Worm (Caenorhabditis elegans) whole organism, L3 larva: Measurements from ENCODE around the gene srsy-2.
A peak's percentile ranks its signal among the peaks of the same experiment; 100 is the strongest.

ENCODE experiments used
- aly-2 ChIP-seq: fragments of 150-350 bp; optimal IDR thresholded peaks from 2 replicates; lab custom pipeline; 2014; ENCODE audit warnings: missing biosample characterization, missing genetic modification characterization
- ama-1 ChIP-seq: fragments of 150-350 bp; optimal IDR thresholded peaks from 2 replicates; lab custom pipeline; 2018
- ceh-16 ChIP-seq: sonication (generic microtip); optimal IDR thresholded peaks from 2 replicates; lab custom pipeline; 2017; ENCODE audit warnings: missing biosample characterization, missing genetic modification characterization
- ceh-9 ChIP-seq: sonication (generic microtip); optimal IDR thresholded peaks from 2 replicates; lab custom pipeline; 2018; ENCODE audit warnings: missing biosample characterization, missing genetic modification characterization
- egl-5 ChIP-seq: fragments of 150-350 bp; optimal IDR thresholded peaks from 2 replicates; lab custom pipeline; 2017; ENCODE audit warnings: missing biosample characterization, missing genetic modification reagents, missing genetic modification characterization, inconsistent platforms
- elt-1 ChIP-seq: fragments of 150-350 bp; optimal IDR thresholded peaks from 2 replicates; lab custom pipeline; 2014; ENCODE audit warnings: missing biosample characterization, missing genetic modification characterization
- elt-2 ChIP-seq: sonication (generic microtip); optimal IDR thresholded peaks from 2 replicates; lab custom pipeline; 2016; ENCODE audit warnings: missing genetic modification reagents, mild to moderate bottlenecking, missing genetic modification characterization, missing compliant biosample characterization
- hmg-11 ChIP-seq: sonication (generic microtip); optimal IDR thresholded peaks from 2 replicates; lab custom pipeline; 2016; ENCODE audit warnings: missing genetic modification characterization, missing compliant biosample characterization
- lin-15B ChIP-seq: fragments of 150-350 bp; optimal IDR thresholded peaks from 2 replicates; lab custom pipeline; 2014; ENCODE audit warnings: missing biosample characterization, missing genetic modification characterization
- lin-39 ChIP-seq: fragments of 150-350 bp; optimal IDR thresholded peaks from 2 replicates; lab custom pipeline; 2018; ENCODE audit warnings: missing biosample characterization, missing genetic modification reagents, missing genetic modification characterization
- lsy-12 ChIP-seq: sonication (generic microtip); optimal IDR thresholded peaks from 2 replicates; lab custom pipeline; 2016; ENCODE audit warnings: mild to moderate bottlenecking, missing genetic modification characterization, missing compliant biosample characterization
- mml-1 ChIP-seq: fragments of 150-350 bp; sonication (generic microtip); optimal IDR thresholded peaks from 3 replicates; lab custom pipeline; 2014; ENCODE audit warnings: missing biosample characterization, missing genetic modification characterization
- nfya-1 ChIP-seq: sonication (generic microtip); optimal IDR thresholded peaks from 2 replicates; lab custom pipeline; 2017; ENCODE audit warnings: missing genetic modification characterization, mild to moderate bottlenecking, missing compliant biosample characterization, antibody characterized with exemption, moderate library complexity; ENCODE audit not compliant: insufficient read depth
- nhr-11 ChIP-seq: fragments of 150-350 bp; optimal IDR thresholded peaks from 2 replicates; lab custom pipeline; 2014; ENCODE audit warnings: missing biosample characterization, missing genetic modification characterization
- nhr-12 ChIP-seq: fragments of 150-350 bp; optimal IDR thresholded peaks from 2 replicates; lab custom pipeline; 2014; ENCODE audit warnings: missing biosample characterization, missing genetic modification characterization
- nhr-23 ChIP-seq: fragments of 150-350 bp; optimal IDR thresholded peaks from 2 replicates; lab custom pipeline; 2014; ENCODE audit warnings: missing biosample characterization, missing genetic modification reagents, missing genetic modification characterization
- nhr-237 ChIP-seq: fragments of 150-350 bp; optimal IDR thresholded peaks from 2 replicates; lab custom pipeline; 2014; ENCODE audit warnings: missing biosample characterization, missing genetic modification characterization
- nhr-25 ChIP-seq: sonication (generic microtip); optimal IDR thresholded peaks from 2 replicates; lab custom pipeline; 2017; ENCODE audit warnings: missing biosample characterization, missing genetic modification characterization
- nhr-28 ChIP-seq: fragments of 150-350 bp; optimal IDR thresholded peaks from 2 replicates; lab custom pipeline; 2014; ENCODE audit warnings: missing biosample characterization, missing genetic modification characterization
- nhr-43 ChIP-seq: sonication (generic microtip); optimal IDR thresholded peaks from 2 replicates; lab custom pipeline; 2016; ENCODE audit warnings: mild to moderate bottlenecking, missing genetic modification characterization, missing compliant biosample characterization; ENCODE audit not compliant: poor library complexity, severe bottlenecking
- nhr-67 ChIP-seq: fragments of 150-350 bp; optimal IDR thresholded peaks from 2 replicates; lab custom pipeline; 2014; ENCODE audit warnings: missing biosample characterization, missing genetic modification characterization
- nhr-76 ChIP-seq: fragments of 150-350 bp; sonication (generic microtip); optimal IDR thresholded peaks from 5 replicates; lab custom pipeline; 2014; ENCODE audit warnings: missing biosample characterization, missing genetic modification characterization
- nhr-77 ChIP-seq: fragments of 150-350 bp; optimal IDR thresholded peaks from 2 replicates; lab custom pipeline; 2014; ENCODE audit warnings: missing biosample characterization, missing genetic modification characterization
- pha-4 ChIP-seq: fragments of 150-350 bp; optimal IDR thresholded peaks from 2 replicates; lab custom pipeline; 2014; ENCODE audit warnings: missing biosample characterization, missing genetic modification reagents, missing genetic modification characterization
- pqm-1 ChIP-seq: fragments of 150-350 bp; optimal IDR thresholded peaks from 2 replicates; lab custom pipeline; 2017; ENCODE audit warnings: missing biosample characterization, missing genetic modification characterization, inconsistent platforms
- sea-2 ChIP-seq: fragments of 150-350 bp; sonication (generic microtip); optimal IDR thresholded peaks from 4 replicates; lab custom pipeline; 2014; ENCODE audit warnings: missing biosample characterization, missing genetic modification reagents, missing genetic modification characterization
- skn-1 ChIP-seq: fragments of 150-350 bp; optimal IDR thresholded peaks from 2 replicates; lab custom pipeline; 2014; ENCODE audit warnings: missing biosample characterization, missing genetic modification characterization
- tbx-2 ChIP-seq: sonication (generic microtip); optimal IDR thresholded peaks from 2 replicates; lab custom pipeline; 2016; ENCODE audit warnings: mild to moderate bottlenecking, missing genetic modification characterization, missing compliant biosample characterization
- unc-39 ChIP-seq: sonication (generic microtip); optimal IDR thresholded peaks from 4 replicates; lab custom pipeline; 2017; ENCODE audit warnings: missing biosample characterization, missing genetic modification characterization
- unc-62 ChIP-seq: fragments of 150-350 bp; sonication (generic microtip); optimal IDR thresholded peaks from 4 replicates; lab custom pipeline; 2014; ENCODE audit warnings: missing biosample characterization, missing genetic modification reagents, missing genetic modification characterization
- zag-1 ChIP-seq: fragments of 150-350 bp; optimal IDR thresholded peaks from 2 replicates; lab custom pipeline; 2014; ENCODE audit warnings: missing biosample characterization, missing genetic modification characterization
- ztf-11 ChIP-seq: fragments of 150-350 bp; optimal IDR thresholded peaks from 2 replicates; lab custom pipeline; 2014; ENCODE audit warnings: missing biosample characterization, missing genetic modification characterization
- ztf-4 ChIP-seq: fragments of 150-350 bp; optimal IDR thresholded peaks from 2 replicates; lab custom pipeline; 2014; ENCODE audit warnings: missing biosample characterization, missing genetic modification characterization

Gene srsy-2

ce11 chrII:6263685-6264084 is 36.8 kb upstream of the srsy-2 start, which contains the start of gene F13H8.3:
Gene F13H8.3, plus strand, starts transcription at chrII:6263985.
- TF ChIP-seq nfya-1 (tag; lab: Kevin White, UChicago) (no peak), nhr-28 (tag; lab: Kevin White, UChicago) (no peak), skn-1 (tag; lab: Kevin White, UChicago) (no peak), pha-4 (tag; lab: Kevin White, UChicago) (no peak), nhr-237 (tag; lab: Kevin White, UChicago) (no peak), egl-5 (tag; lab: Kevin White, UChicago) (no peak)

ce11 chrII:6262222-6262621 is 35.3 kb upstream of the srsy-2 start, which contains the start of gene F13H8.12:
Gene F13H8.12, plus strand, starts transcription at chrII:6262522.
- no peak for TF ChIP-seq ceh-9 (tag; lab: Kevin White, UChicago)
- TF ChIP-seq aly-2 (tag; lab: Kevin White, UChicago) = no peak
- TF ChIP-seq mml-1 (tag; lab: Kevin White, UChicago) = no peak
- no peak for TF ChIP-seq ztf-4 (tag; lab: Kevin White, UChicago)
- TF ChIP-seq nhr-23 = no peak
- no peak for TF ChIP-seq nhr-11 (tag; lab: Kevin White, UChicago)
- no peak for TF ChIP-seq ceh-16 (tag; lab: Kevin White, UChicago)
- TF ChIP-seq lsy-12 (tag; lab: Kevin White, UChicago) = no peak
- no peak for TF ChIP-seq sea-2
- no peak for TF ChIP-seq nhr-77 (tag; lab: Kevin White, UChicago)
- TF ChIP-seq elt-1 (tag; lab: Kevin White, UChicago) = no peak
- no peak for TF ChIP-seq nfya-1 (tag; lab: Kevin White, UChicago)
- TF ChIP-seq zag-1 = no peak

ce11 chrII:6260684-6261083 is 33.8 kb upstream of the srsy-2 start, which contains the start of gene nmgp-1:
Gene nmgp-1, plus strand, starts transcription at chrII:6260857.
- TF ChIP-seq pha-4 (tag; lab: Kevin White, UChicago) (peak; percentile 54), tbx-2 (tag; lab: Kevin White, UChicago) (no peak), nhr-28 (tag; lab: Kevin White, UChicago) (no peak), ceh-16 (tag; lab: Kevin White, UChicago) (no peak), unc-62 (GFP tag; lab: Kevin White, UChicago) (no peak)

ce11 chrII:6259867-6260266 is 33.0 kb upstream of the srsy-2 start, which contains the start of gene F13H8.11:
Gene F13H8.11, minus strand, starts transcription at chrII:6260021.
- TF ChIP-seq aly-2 (tag; lab: Kevin White, UChicago) (no peak), pha-4 (tag; lab: Kevin White, UChicago) (peak; percentile 28), pqm-1 (tag; lab: Kevin White, UChicago) (peak; percentile 36), elt-2 (tag; lab: Kevin White, UChicago) (peak; percentile 57)

- TF ChIP-seq lin-39 (tag; lab: Kevin White, UChicago) = no peak
- no peak for TF ChIP-seq ama-1 (lab: Kevin White, UChicago)
- TF ChIP-seq lsy-12 (tag; lab: Kevin White, UChicago) = no peak
- TF ChIP-seq nhr-12 = no peak
- no peak for TF ChIP-seq nhr-77 (tag; lab: Kevin White, UChicago)
- no peak for TF ChIP-seq nfya-1 (tag; lab: Kevin White, UChicago)
- TF ChIP-seq nhr-43 (tag; lab: Kevin White, UChicago) = peak; percentile 26
- peak; percentile 2 for TF ChIP-seq nhr-25
- TF ChIP-seq ceh-16 (tag; lab: Kevin White, UChicago) = no peak
- no peak for TF ChIP-seq aly-2 (tag; lab: Kevin White, UChicago)
These were observed 30.5 kb upstream of the srsy-2 start for ce11 chrII:6257220-6257877.

- TF ChIP-seq hmg-11 (tag; lab: Kevin White, UChicago) = no peak
- TF ChIP-seq nhr-67 = no peak
- TF ChIP-seq egl-5 (tag; lab: Kevin White, UChicago) = no peak
- no peak for TF ChIP-seq ztf-11 (tag; lab: Kevin White, UChicago)
- no peak for TF ChIP-seq lin-15B (tag; lab: Kevin White, UChicago)
- TF ChIP-seq nhr-76 (tag; lab: Kevin White, UChicago) = no peak
- TF ChIP-seq unc-62 (GFP tag; lab: Kevin White, UChicago) = no peak
- no peak for TF ChIP-seq elt-1 (tag; lab: Kevin White, UChicago)
- TF ChIP-seq tbx-2 (tag; lab: Kevin White, UChicago) = no peak
- TF ChIP-seq mml-1 (tag; lab: Kevin White, UChicago) = no peak
- no peak for TF ChIP-seq nfya-1 (tag; lab: Kevin White, UChicago)
- TF ChIP-seq ama-1 (lab: Kevin White, UChicago) = no peak
- TF ChIP-seq unc-39 = no peak
- no peak for TF ChIP-seq pqm-1 (tag; lab: Kevin White, UChicago)
These were observed 29.1 kb upstream of the srsy-2 start, which contains the start of gene F13H8.5 for ce11 chrII:6256024-6256423. Gene F13H8.5, minus strand, starts transcription at chrII:6256124.
